Worm (Caenorhabditis elegans) whole organism, L4/young adult: Measurements from ENCODE around the gene nekl-4.
A peak's percentile ranks its signal among the peaks of the same experiment; 100 is the strongest.

Experiments
- W03F9.2 ChIP-seq: fragments of 150-350 bp; optimal IDR thresholded peaks from 2 replicates; lab custom pipeline; 2014; ENCODE audit warnings: missing biosample characterization, missing genetic modification characterization
- dao-5 ChIP-seq: sonication (generic microtip); optimal IDR thresholded peaks from 2 replicates; lab custom pipeline; 2016; ENCODE audit warnings: missing genotype, missing genetic modification characterization, moderate library complexity, missing compliant biosample characterization
- him-1 ChIP-seq: sonication (generic microtip); optimal IDR thresholded peaks from 2 replicates; lab custom pipeline; 2016; ENCODE audit warnings: missing genotype, missing genetic modification reagents, missing genetic modification characterization, missing compliant biosample characterization

Gene nekl-4

DNA sequence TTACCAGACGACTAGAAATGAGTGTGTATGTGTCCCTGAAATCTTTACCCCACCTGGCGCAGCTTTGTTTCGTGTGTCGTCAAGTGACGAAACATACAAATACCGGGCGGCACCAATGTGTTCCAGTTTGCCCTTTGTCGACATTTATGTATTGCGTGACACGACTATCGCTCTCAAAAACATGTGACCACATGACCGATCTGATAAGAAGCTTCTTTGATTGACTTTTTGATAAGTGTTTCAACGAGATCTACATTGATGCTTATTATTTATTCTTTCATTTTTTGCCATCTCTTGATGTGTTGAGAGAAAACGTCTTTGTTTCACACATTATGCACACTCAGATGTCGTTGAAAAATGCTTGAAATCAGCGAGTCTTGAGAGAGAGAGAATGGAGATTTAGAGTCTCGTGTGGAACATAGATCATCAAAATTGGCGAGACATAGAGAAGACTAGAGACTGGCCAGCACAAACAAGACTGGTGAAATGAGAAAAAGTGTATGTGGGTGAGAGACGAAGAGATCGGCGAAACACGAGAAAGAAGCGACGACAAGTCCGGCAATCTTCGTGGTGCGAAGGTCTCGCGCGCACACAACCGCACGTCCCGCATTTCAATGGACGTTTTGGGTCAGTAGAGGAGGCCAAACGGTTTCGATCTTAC lies 14.3 kb downstream of the nekl-4 start:
- no peak for TF ChIP-seq dao-5 (tag; lab: Kevin White, UChicago)
- peak; percentile 32 for TF ChIP-seq him-1

DNA sequence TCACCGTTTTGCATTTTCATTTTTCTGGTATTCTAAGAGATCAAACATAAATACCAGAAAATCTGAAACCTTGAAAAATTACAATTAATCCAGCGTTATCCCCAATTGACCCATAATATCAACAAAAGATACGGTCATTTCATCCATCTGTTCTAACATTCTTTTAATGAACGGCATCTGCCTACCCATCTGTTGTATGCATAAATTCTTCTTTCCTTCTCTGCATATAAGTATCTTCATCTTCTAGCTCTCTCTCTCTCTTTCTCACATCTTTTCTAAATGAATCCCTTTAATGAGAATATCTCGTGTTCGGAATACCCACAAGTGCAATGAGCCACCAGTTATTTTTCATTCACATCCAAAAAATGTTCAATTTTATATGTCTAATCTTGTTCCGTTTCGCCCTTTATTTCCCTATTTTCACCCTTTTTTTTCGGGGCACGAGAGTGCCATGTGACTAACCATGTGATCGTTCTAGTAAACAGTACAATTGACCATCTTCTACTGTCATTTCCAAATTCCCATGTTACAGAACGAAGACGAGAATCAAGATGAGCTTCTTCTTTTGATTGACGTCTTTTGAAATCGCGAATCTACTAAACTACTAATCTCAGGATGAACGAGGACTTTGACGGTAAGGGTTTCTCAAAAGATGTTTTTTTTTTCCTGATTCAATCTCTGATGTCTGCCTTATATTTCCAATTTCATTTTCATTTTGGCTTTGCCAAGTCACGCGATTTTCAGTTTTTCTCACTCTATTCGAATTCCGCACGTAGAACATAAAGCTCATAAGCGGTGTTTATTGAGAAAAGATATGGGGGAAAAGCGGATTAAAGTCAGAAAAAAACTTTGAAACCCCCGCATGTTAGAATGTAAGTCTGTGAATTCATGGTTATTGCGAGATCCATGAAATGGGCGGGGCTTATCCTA lies 15.7 kb downstream of the nekl-4 start, which contains the start of gene R02F2.1:
Gene R02F2.1 (plus strand): TSS at position 528 of the 930 bp plus-strand sequence.
- TF ChIP-seq W03F9.2 (tag; lab: Kevin White, UChicago) (no peak), him-1 (no peak), dao-5 (tag; lab: Kevin White, UChicago) (no peak)

DNA sequence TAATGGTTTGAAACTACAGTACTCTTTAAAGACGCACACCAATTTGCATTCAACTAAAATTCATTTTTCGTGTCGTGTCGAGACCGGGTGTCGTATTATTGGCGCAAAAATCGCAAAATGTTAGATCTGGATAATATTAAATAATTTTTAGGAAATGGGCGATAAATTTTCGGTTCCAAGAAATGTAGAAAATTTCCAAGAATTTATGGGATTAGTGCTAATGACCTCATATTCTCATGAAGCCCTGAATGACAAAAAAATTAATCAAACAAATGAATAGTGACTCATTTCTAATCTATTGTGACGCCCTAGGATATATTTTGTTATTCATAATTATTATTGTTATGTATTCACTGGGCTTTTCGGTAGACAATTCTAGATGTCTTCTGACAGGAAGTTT lies 16.6 kb downstream of the nekl-4 start:
- no peak for TF ChIP-seq him-1
- no peak for TF ChIP-seq dao-5 (tag; lab: Kevin White, UChicago)
- TF ChIP-seq W03F9.2 (tag; lab: Kevin White, UChicago) = no peak

DNA sequence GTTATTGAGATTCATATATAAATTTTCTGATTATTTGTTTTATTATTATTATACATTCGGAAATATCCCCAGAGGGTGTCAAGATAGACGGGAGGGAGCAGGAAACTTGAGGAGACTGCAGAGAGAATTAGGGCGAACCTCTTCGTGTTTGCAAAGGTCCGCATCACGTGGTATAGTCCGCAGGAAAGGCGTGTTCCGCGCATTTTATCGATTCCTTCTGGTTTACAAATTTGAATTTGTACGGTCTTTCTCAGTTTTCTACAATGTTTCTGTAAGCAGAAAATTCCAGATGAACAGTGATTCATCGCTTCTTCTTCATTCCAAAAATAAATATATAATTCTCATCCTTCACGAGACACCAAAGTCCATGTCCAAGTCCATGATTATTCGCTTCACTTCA lies 17.4 kb downstream of the nekl-4 start:
- TF ChIP-seq him-1 = no peak
- no peak for TF ChIP-seq W03F9.2 (tag; lab: Kevin White, UChicago)
- TF ChIP-seq dao-5 (tag; lab: Kevin White, UChicago) = no peak

DNA sequence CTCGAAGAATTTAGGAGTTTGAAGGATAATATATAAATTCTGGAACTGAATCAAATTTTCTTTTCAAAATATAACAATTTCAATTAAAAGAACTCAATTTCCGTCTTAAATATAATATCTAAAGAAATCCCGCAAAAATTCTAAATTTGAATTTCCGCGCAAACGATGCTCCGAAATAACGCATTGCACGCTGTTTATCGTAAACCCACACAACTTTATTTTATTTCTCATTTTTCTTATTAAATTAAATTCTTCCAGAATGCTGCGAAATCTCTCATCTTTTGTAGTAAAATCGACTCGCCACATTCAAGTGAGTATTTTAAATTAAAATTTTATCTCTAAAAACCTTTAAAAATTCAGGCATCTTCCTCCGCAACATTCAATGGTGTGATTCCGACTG lies 18.4 kb downstream of the nekl-4 start, which contains the start of gene R02F2.9:
Gene R02F2.9 (plus strand): TSS at position 218 of the 400 bp plus-strand sequence.
- TF ChIP-seq him-1 (no peak), dao-5 (tag; lab: Kevin White, UChicago) (no peak), W03F9.2 (tag; lab: Kevin White, UChicago) (no peak)

DNA sequence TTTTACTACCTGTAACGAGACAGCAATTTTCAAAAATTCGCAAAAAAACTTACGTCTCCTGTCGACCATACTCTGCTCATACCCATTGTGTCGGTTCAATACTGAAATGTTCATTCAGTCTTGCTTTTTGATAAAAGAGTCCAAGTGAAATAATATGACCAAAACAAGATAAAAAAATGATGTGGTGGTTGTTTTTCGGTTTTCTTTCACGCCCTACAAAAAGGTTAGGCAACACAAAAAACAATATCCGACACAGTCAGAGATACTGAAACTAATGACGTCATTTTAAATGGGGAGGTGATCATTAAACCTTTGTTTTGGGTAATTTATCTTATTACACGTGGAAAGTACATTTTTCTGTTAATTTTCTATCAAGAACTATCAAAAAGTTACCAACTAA lies 22.2 kb downstream of the nekl-4 start, which contains the start of gene R02F2.8:
Gene R02F2.8 (minus strand): TSS at position 101 of the 400 bp plus-strand sequence.
- TF ChIP-seq W03F9.2 (tag; lab: Kevin White, UChicago) (no peak), him-1 (no peak), dao-5 (tag; lab: Kevin White, UChicago) (no peak)

DNA sequence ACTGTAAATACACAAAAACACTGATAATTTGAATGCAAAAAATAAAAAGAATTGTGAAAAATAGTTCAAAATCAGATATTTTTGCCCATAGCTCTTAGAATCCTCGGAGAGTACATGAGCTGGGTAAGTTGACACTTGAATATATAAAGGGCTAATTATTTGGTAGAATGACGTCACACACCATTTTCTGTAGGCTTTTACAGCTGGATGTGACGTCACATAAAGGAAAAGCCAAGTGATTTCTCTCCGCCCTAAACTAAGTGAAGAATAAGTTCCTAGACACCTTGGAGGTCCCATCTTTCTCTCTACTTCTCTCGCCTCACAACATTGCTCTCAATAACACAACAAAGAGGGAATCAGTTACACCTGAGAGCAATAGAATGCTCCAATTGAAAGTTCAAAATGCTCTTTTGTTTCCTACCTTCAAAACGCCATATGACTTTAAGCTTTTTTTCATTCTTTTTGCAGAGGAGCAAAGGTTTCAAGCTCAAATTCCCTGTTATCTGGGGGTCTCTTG lies 30.2 kb downstream of the nekl-4 start, which contains the start of gene osg-1:
Gene osg-1 (plus strand): TSS at position 467 of the 517 bp plus-strand sequence.
- TF ChIP-seq him-1 (no peak), W03F9.2 (tag; lab: Kevin White, UChicago) (no peak)

DNA sequence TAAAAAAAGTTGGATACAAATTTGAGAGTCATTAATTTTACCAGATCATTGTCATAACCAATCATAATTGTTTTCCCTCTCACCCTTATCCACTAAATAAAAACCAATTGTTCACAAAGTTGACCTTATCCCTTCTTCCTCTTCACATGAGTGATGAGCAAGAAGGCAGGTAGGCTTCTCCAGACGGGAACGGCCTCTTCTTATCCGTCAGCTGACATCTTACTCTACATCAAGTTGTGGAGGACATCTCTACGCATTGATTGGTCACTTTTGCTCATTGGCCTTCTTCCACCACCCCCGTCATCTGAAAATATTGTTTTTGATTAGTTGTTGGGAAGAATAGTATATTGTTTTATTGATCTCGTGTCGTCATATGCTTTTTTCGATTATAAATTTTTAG lies 31.0 kb downstream of the nekl-4 start:
- TF ChIP-seq him-1 (no peak), dao-5 (tag; lab: Kevin White, UChicago) (no peak), W03F9.2 (tag; lab: Kevin White, UChicago) (no peak)

DNA sequence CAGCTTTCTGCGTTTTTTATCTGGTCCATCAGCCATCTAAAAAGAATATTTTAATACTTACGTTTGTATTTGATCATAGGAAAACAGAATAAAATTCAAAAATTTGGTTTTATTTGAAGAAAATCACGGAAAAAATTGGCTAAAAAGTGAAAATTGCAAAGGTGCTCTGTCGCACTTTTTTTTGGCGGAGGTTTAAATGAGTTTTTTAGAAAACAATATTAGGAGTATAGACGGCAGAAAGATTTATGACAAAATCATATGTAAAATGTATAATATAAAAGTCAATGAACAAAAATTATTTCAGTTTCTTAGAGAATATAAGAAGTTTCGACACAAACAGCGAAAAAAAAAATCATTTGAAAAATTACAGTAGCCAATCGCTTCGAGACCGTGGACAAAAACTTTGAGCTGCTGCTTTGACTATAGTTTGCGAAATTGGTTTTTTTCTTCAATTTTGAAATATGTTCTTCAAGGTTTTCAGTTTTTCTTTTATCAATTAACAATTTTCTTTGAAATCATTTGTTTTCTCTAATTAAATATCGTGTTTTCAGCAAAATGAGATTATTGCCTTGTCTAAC lies 33.5 kb downstream of the nekl-4 start, which contains the start of the genes R02F2.7 and R02F2.4:
Gene R02F2.7 (minus strand): TSS at position 36 of the 578 bp plus-strand sequence.
Gene R02F2.4 (plus strand): TSS at position 552 of the 578 bp plus-strand sequence.
- TF ChIP-seq dao-5 (tag; lab: Kevin White, UChicago) (no peak), him-1 (no peak)

DNA sequence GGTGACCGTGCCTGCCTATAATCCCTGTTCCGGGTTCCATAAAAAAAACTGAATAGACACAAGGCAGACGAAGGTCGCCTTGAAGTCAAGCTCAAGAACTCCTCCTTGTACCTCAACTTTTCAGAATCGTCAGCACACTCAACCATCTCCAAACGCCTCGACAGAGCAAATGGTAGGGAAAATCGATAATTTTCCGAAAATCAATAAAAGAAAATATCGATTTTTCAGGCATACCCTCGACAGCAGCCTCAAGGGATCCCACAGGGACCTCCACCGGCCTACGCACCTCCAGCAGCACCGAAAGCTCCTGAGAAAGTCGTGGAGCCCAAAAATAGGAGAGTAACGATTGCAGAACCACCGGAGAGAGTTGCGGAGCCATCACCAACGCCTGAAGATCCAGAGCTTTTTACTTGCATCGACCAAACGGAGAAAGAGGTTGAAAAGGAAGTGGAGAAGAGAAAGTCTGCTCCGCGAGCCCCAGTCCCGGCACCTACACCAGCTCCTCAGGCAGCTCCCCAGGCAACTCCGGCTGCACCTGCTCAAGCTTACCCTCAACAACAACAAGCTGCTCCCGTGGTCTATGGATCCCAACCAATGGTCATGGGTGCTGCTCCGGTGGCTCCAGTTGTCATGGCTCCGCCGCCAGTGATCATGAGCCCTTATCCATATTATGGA lies 37.7 kb downstream of the nekl-4 start:
- TF ChIP-seq him-1 (no peak), W03F9.2 (tag; lab: Kevin White, UChicago) (no peak)

DNA sequence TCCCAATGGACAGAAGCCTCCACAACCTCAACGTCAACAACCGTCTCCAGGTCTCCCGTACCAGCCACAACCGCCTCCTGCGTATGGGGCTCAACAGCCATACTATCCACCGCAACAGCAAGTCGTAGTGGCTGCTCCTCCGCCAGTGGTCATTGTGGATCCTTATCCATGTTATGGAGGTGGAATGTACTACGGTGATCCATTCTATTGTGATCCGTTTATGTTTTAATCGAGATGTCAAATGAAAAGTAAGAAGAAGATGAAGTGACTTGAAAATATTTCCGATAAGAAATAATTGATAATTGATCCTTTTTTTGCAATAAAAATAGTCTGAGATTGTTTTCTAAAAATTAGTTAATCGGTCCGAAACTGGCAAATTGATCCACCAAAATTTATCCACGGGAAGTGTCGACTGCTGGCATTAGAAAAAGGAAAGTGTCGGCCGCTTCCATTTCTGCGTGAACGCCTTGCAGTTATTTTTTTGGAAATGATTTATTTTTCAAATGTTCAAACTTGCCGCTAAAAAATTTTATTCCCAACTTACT lies 38.4 kb downstream of the nekl-4 start, which contains the start of the genes R02F2.6 and R02F2.5:
Gene R02F2.6 (minus strand): TSS at position 101 of the 545 bp plus-strand sequence.
Gene R02F2.5 (plus strand): TSS at position 495 of the 545 bp plus-strand sequence.
- TF ChIP-seq him-1 (no peak), dao-5 (tag; lab: Kevin White, UChicago) (no peak), W03F9.2 (tag; lab: Kevin White, UChicago) (no peak)

DNA sequence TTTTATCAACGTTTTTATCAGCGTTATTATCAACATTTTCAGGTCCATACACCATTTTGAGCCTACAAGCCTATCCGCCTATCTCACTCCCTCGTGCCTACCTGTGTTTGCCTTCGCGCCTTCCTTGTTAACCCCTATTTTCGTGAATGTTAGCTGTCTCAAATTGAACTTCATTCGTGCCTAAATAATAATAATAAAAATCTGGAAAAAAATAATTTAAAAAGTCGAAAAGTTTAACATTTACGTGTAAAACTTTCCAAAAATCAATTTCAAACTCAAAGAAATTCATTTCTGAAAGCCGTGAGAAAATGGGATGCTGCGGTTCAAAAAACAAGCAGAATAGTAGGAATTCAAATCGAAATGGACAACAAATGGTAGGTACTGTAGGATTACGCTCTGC lies 39.3 kb downstream of the nekl-4 start, which contains the start of gene R02F2.10:
Gene R02F2.10 (plus strand): TSS at position 301 of the 400 bp plus-strand sequence.
- TF ChIP-seq W03F9.2 (tag; lab: Kevin White, UChicago) (no peak), dao-5 (tag; lab: Kevin White, UChicago) (no peak)
